Fruit fly (Drosophila melanogaster) ovary, adult (tissue): ENCODE measurements around the gene CG15717.
"Not testable (repeated sequence)": the region's sequence is repeated elsewhere in the genome, so short reads cannot be mapped to it uniquely, and the experiment has no call there.

Source experiments
- CG17801 ChIP-seq: fragments of 200-800 bp; optimal IDR thresholded peaks from 2 replicates; lab custom pipeline; 2019; ENCODE audit warnings: missing biosample characterization, mild to moderate bottlenecking, missing genetic modification characterization, moderate library complexity; ENCODE audit not compliant: partially characterized antibody

CG15717 gene

dm6 chrX:13145858-13146257 lies 17.1 kb downstream of the CG15717 start:
- TF ChIP-seq CG17801 (GFP tag; lab: Kevin White, UChicago) = no peak

- TF ChIP-seq CG17801 (GFP tag; lab: Kevin White, UChicago) = no peak
Observed at dm6 chrX:13149083-13149482, 20.3 kb downstream of the CG15717 start.

dm6 chrX:13154783-13155182 lies 26.0 kb downstream of the CG15717 start, which contains the start of the genes CG4318 and CG4332:
CG4318 (minus strand) TSS chrX:13154924.
CG4332 (plus strand) TSS chrX:13155038.
- TF ChIP-seq CG17801 (GFP tag; lab: Kevin White, UChicago) = peak; percentile 6

dm6 chrX:13159481-13159880 lies 30.7 kb downstream of the CG15717 start, which contains the start of the genes Bap60 and CG12096:
Bap60 (minus strand) TSS chrX:13159508.
CG12096 (plus strand) TSS chrX:13159604.
- peak; percentile 86 for TF ChIP-seq CG17801 (GFP tag; lab: Kevin White, UChicago)

DNA sequence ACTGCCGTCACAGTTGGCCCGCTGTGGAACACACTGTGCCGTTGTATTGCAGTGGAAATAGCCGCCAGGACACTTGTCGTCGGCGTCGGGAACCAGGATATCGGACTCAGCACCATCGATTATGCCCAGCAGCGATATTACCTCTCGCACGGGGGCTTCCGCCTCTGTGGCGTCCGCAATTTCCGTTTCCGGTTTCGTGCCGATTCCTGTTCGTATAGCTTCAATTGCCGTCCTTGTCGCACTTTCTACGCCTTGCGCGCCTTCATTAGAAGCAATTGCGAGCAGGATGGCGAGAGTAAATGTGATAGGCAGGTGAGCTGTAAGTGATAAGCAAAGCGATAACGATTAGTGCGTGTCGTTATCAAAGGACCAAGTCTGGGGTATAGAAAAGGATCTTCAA lies 44.1 kb downstream of the CG15717 start:
- no peak for TF ChIP-seq CG17801 (GFP tag; lab: Kevin White, UChicago)

DNA sequence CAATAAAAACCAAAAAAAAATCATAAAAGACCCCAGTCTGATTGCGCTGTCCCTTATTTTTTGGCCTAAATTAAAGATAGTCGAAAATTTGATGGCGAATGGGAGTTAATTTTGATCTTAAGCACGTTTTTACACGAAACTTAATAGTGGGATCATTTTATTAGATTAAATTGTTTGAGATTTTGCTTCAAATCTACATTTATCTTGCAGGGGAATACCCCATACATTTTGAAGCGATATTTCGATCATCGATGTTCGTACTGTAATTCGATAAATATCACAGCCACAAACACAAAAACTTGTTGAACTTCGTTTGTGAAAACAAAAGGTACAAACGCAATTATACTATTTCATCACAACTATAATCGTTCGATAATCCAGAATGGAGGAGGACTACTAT lies 49.0 kb downstream of the CG15717 start, which contains the start of gene CG32640:
Gene CG32640, plus strand, starts transcription at position 286 of the 400 bp plus-strand sequence.
- TF ChIP-seq CG17801 (GFP tag; lab: Kevin White, UChicago) = not testable (repeated sequence)
